Fruit fly (Drosophila melanogaster): ENCODE data around the gene Klp67A.

Gene Klp67A

dm6 chr3L:9367431-9367867 lies 603 bp upstream of the Klp67A start (continued):
- no peak for TF ChIP-seq CG11762 (GFP tag; optimal IDR thresholded peaks at IDR 0.05; ENCODE audit: insufficient read depth)
- TF ChIP-seq CG6163 (GFP tag; IDR thresholded peaks at IDR 0.05), result peak; percentile 59; the same call in 1 of the 3 replicates
- no peak for TF ChIP-seq Eip93F (GFP tag; optimal IDR thresholded peaks at IDR 0.05)
- TF ChIP-seq CG6276 (GFP tag; optimal IDR thresholded peaks at IDR 0.05), result peak; percentile 88
- no peak for TF ChIP-seq Eip75B (GFP tag; optimal IDR thresholded peaks at IDR 0.05)
- peak; percentile 84 for TF ChIP-seq CG9139 (GFP tag; optimal IDR thresholded peaks at IDR 0.05)
- TF ChIP-seq Blimp-1 (GFP tag; optimal IDR thresholded peaks at IDR 0.05), result no peak
- TF ChIP-seq CG31627 (GFP tag; optimal IDR thresholded peaks at IDR 0.05), result no peak
- no peak for TF ChIP-seq acj6 (GFP tag; optimal IDR thresholded peaks at IDR 0.05)
- no peak for TF ChIP-seq fkh (GFP tag; optimal IDR thresholded peaks at IDR 0.05)
- no peak for TF ChIP-seq CG3919 (GFP tag; optimal IDR thresholded peaks at IDR 0.05)

- TF ChIP-seq CG3919 (GFP tag; optimal IDR thresholded peaks at IDR 0.05), result no peak
- peak; percentile 15 for TF ChIP-seq Eip93F (GFP tag; optimal IDR thresholded peaks at IDR 0.05)
- no peak for TF ChIP-seq CG6276 (GFP tag; optimal IDR thresholded peaks at IDR 0.05)
- peak; percentile 58 for TF ChIP-seq achi (GFP tag; optimal IDR thresholded peaks at IDR 0.05)
These were observed 2.7 kb downstream of the Klp67A start, which contains the start of gene mRRF1 for dm6 chr3L:9364131-9364530. Gene mRRF1 (plus strand): TSS chr3L:9364350.

- TF ChIP-seq Blimp-1 (GFP tag; optimal IDR thresholded peaks at IDR 0.05) (no peak), CG6808 (GFP tag; optimal IDR thresholded peaks at IDR 0.05) (peak; percentile 19), Eip78C (GFP tag) (peak; percentile 59), fkh (GFP tag; optimal IDR thresholded peaks at IDR 0.05) (peak; percentile 25), CG6163 (GFP tag; IDR thresholded peaks at IDR 0.05) (0 out of 3 replicates have a peak, but pooled peaks have one; percentile 39), svp (GFP tag) (peak; percentile 81), Gug (GFP tag; IDR thresholded peaks at IDR 0.05) (no peak)
These were observed 5.0 kb downstream of the Klp67A start, which contains the start of gene CG34456 for dm6 chr3L:9361894-9362293. Gene CG34456 (plus strand): TSS chr3L:9362108.

- peak; percentile 39 for TF ChIP-seq CG16779 (tag; optimal IDR thresholded peaks at IDR 0.05)
- no peak for TF ChIP-seq eg (GFP tag; IDR thresholded peaks at IDR 0.05)
- TF ChIP-seq Hr4 (GFP tag; optimal IDR thresholded peaks at IDR 0.05), result no peak
- TF ChIP-seq Ets96B (tag; optimal IDR thresholded peaks at IDR 0.05), result no peak
- no peak for TF ChIP-seq Hr39 (GFP tag; optimal IDR thresholded peaks at IDR 0.05)
- TF ChIP-seq Lpt (GFP tag; optimal IDR thresholded peaks at IDR 0.05), result no peak
- TF ChIP-seq Eip93F (GFP tag; optimal IDR thresholded peaks at IDR 0.05), result no peak
- no peak for TF ChIP-seq CG4318 (GFP tag; optimal IDR thresholded peaks at IDR 0.05)
- peak; percentile 14 to 20 for TF ChIP-seq ss (GFP tag; optimal IDR thresholded peaks at IDR 0.05)
- TF ChIP-seq CG11902 (GFP tag; optimal IDR thresholded peaks at IDR 0.05), result no peak
- no peak for TF ChIP-seq CG7368 (GFP tag; optimal IDR thresholded peaks at IDR 0.05)
- peak; percentile 3 for TF ChIP-seq net (GFP tag; optimal IDR thresholded peaks at IDR 0.05)
- no peak for TF ChIP-seq CG11294 (GFP tag; IDR thresholded peaks at IDR 0.05)
- TF ChIP-seq Smox (GFP tag; optimal IDR thresholded peaks at IDR 0.05), result no peak
- TF ChIP-seq pdm3 (GFP tag; optimal IDR thresholded peaks at IDR 0.05), result no peak
- no peak for TF ChIP-seq salr (GFP tag; optimal IDR thresholded peaks at IDR 0.05)
- no peak for TF ChIP-seq CG3919 (GFP tag; optimal IDR thresholded peaks at IDR 0.05)
- TF ChIP-seq Sox14 (GFP tag; optimal IDR thresholded peaks at IDR 0.05), result peak; percentile 12
- no peak for TF ChIP-seq CG10631 (GFP tag; optimal IDR thresholded peaks at IDR 0.05)
- TF ChIP-seq Eip78C (GFP tag), result peak; percentile 74
- TF ChIP-seq Met (GFP tag; optimal IDR thresholded peaks at IDR 0.05), result no peak
- peak; percentile 45 for TF ChIP-seq vri (GFP tag; optimal IDR thresholded peaks at IDR 0.05)
- no peak for TF ChIP-seq fd85E (GFP tag; optimal IDR thresholded peaks at IDR 0.05)
- TF ChIP-seq CG3032 (tag; optimal IDR thresholded peaks at IDR 0.05), result no peak
- peak; percentile 71 for TF ChIP-seq CG10669 (GFP tag; optimal IDR thresholded peaks at IDR 0.05)
- TF ChIP-seq lz (GFP tag; optimal IDR thresholded peaks at IDR 0.05), result no peak
- no peak for TF ChIP-seq CG34406 (GFP tag; optimal IDR thresholded peaks at IDR 0.05)
- no peak for TF ChIP-seq spab (GFP tag; optimal IDR thresholded peaks at IDR 0.05)
- TF ChIP-seq CG6276 (GFP tag; optimal IDR thresholded peaks at IDR 0.05), result peak; percentile 30
- no peak for TF ChIP-seq CG9139 (GFP tag; optimal IDR thresholded peaks at IDR 0.05)
- no peak for TF ChIP-seq Ets21C (GFP tag; optimal IDR thresholded peaks at IDR 0.05)
- peak; percentile 84 for TF ChIP-seq fkh (GFP tag; optimal IDR thresholded peaks at IDR 0.05)
- no peak for TF ChIP-seq CG11762 (GFP tag; optimal IDR thresholded peaks at IDR 0.05; ENCODE audit: insufficient read depth)
- no peak for TF ChIP-seq cyc (GFP tag; optimal IDR thresholded peaks at IDR 0.05)
- no peak for TF ChIP-seq Hr38 (GFP tag; optimal IDR thresholded peaks at IDR 0.05)
- no peak for TF ChIP-seq Blimp-1 (GFP tag; optimal IDR thresholded peaks at IDR 0.05)
These were observed 6.6 kb downstream of the Klp67A start, which contains the start of gene Pdxk for dm6 chr3L:9360217-9360692. Gene Pdxk (plus strand): TSS chr3L:9360316.
